Fruit fly (Drosophila melanogaster) whole organism, embryonic: ENCODE measurements around the gene CG9855.
A peak's percentile ranks its signal among the peaks of the same experiment; 100 is the strongest.

ENCODE experiments used
- Bgb ChIP-seq: fragments of 200-800 bp; sonication (Bioruptor generic); IDR thresholded peaks from 2 replicates; pipeline ENCODE4 v1.3.6; 2022; ENCODE audit warnings: missing biosample characterization, missing genetic modification characterization; ENCODE audit not compliant: partially characterized antibody
- Blimp-1 ChIP-seq: fragments of 200-800 bp; sonication (Bioruptor generic); optimal IDR thresholded peaks from 3 replicates; lab custom pipeline; 2018; ENCODE audit warnings: missing biosample characterization, missing genetic modification characterization, mild to moderate bottlenecking, moderate library complexity, missing genetic modification reagents
- C15 ChIP-seq: fragments of 200-800 bp; sonication (Bioruptor generic); IDR thresholded peaks from 3 replicates; pipeline ENCODE4 v1.3.6; 2022; ENCODE audit warnings: missing biosample characterization, missing genetic modification characterization
- CG10209 ChIP-seq: fragments of 200-800 bp; sonication (Bioruptor generic); optimal IDR thresholded peaks from 3 replicates; lab custom pipeline; 2017; ENCODE audit warnings: missing biosample characterization, mild to moderate bottlenecking, missing genetic modification characterization, missing genetic modification reagents
- CG10267 ChIP-seq: fragments of 200-800 bp; sonication (Bioruptor generic); optimal IDR thresholded peaks from 2 replicates; lab custom pipeline; 2018; ENCODE audit warnings: missing biosample characterization, mild to moderate bottlenecking, missing genetic modification characterization, moderate library complexity
- CG10431 ChIP-seq: fragments of 200-800 bp; sonication (Bioruptor generic); optimal IDR thresholded peaks from 3 replicates; lab custom pipeline; 2018; ENCODE audit warnings: missing biosample characterization, mild to moderate bottlenecking, missing genetic modification characterization
- CG12744 ChIP-seq: fragments of 200-800 bp; sonication (Bioruptor generic); optimal IDR thresholded peaks from 2 replicates; lab custom pipeline; 2016; ENCODE audit warnings: missing biosample characterization, missing genetic modification characterization
- CG13775 ChIP-seq: fragments of 200-800 bp; sonication (Bioruptor generic); optimal IDR thresholded peaks from 3 replicates; lab custom pipeline; 2017; ENCODE audit warnings: missing biosample characterization, mild to moderate bottlenecking, missing genetic modification characterization
- CG13894 ChIP-seq: fragments of 200-800 bp; sonication (Bioruptor generic); optimal IDR thresholded peaks from 3 replicates; lab custom pipeline; 2018; ENCODE audit warnings: missing biosample characterization, mild to moderate bottlenecking, missing genetic modification characterization, moderate library complexity
- CG15269 ChIP-seq: fragments of 200-800 bp; sonication (Bioruptor generic); optimal IDR thresholded peaks from 2 replicates; lab custom pipeline; 2018; ENCODE audit warnings: missing biosample characterization, mild to moderate bottlenecking, missing genetic modification characterization, moderate library complexity
- CG15696 ChIP-seq: fragments of 200-800 bp; sonication (Bioruptor generic); optimal IDR thresholded peaks from 2 replicates; lab custom pipeline; 2019; ENCODE audit warnings: missing biosample characterization, mild to moderate bottlenecking, missing genetic modification characterization, moderate library complexity
- CG17186 ChIP-seq: fragments of 200-800 bp; sonication (Bioruptor generic); optimal IDR thresholded peaks from 3 replicates; lab custom pipeline; 2017; ENCODE audit warnings: missing biosample characterization, missing genetic modification reagents, missing genetic modification characterization
- CG17612 ChIP-seq: fragments of 200-800 bp; sonication (Bioruptor generic); IDR thresholded peaks from 2 replicates; pipeline ENCODE4 v1.3.6; 2022; ENCODE audit warnings: missing biosample characterization, missing genetic modification characterization
- CG17912 ChIP-seq: fragments of 200-800 bp; sonication (Bioruptor generic); optimal IDR thresholded peaks from 2 replicates; lab custom pipeline; 2018; ENCODE audit warnings: missing biosample characterization, mild to moderate bottlenecking, missing genetic modification characterization
- CG18476 ChIP-seq: fragments of 200-800 bp; sonication (Bioruptor generic); optimal IDR thresholded peaks from 2 replicates; lab custom pipeline; 2016; ENCODE audit warnings: missing biosample characterization, mild to moderate bottlenecking, missing genetic modification characterization
- CG30403 ChIP-seq: fragments of 200-800 bp; sonication (Bioruptor generic); optimal IDR thresholded peaks from 3 replicates; lab custom pipeline; 2016; ENCODE audit warnings: missing biosample characterization, missing genetic modification characterization
- CG34224 ChIP-seq: fragments of 200-800 bp; sonication (Bioruptor generic); IDR thresholded peaks from 3 replicates; pipeline ENCODE4 v1.3.6; 2022; ENCODE audit warnings: missing biosample characterization, missing genetic modification characterization; ENCODE audit not compliant: partially characterized antibody
- CG5245 ChIP-seq: fragments of 200-800 bp; sonication (Bioruptor generic); optimal IDR thresholded peaks from 3 replicates; lab custom pipeline; 2016; ENCODE audit warnings: missing biosample characterization, missing genetic modification characterization
- CG7745 ChIP-seq: fragments of 200-800 bp; sonication (Bioruptor generic); optimal IDR thresholded peaks from 2 replicates; lab custom pipeline; 2018; ENCODE audit warnings: missing biosample characterization, mild to moderate bottlenecking, missing genetic modification characterization, moderate library complexity
- Dbx ChIP-seq: fragments of 200-800 bp; sonication (Bioruptor generic); IDR thresholded peaks from 3 replicates; pipeline ENCODE4 v1.3.6; 2022; ENCODE audit warnings: missing biosample characterization, missing genetic modification characterization
- HLH4C ChIP-seq: fragments of 200-800 bp; sonication (Bioruptor generic); IDR thresholded peaks from 3 replicates; pipeline ENCODE4 v1.3.6; 2022; ENCODE audit warnings: missing biosample characterization, missing genetic modification characterization; ENCODE audit not compliant: partially characterized antibody
- Hmr ChIP-seq: fragments of 200-800 bp; sonication (Bioruptor generic); optimal IDR thresholded peaks from 3 replicates; lab custom pipeline; 2017; ENCODE audit warnings: mild to moderate bottlenecking, missing biosample characterization, missing genetic modification reagents, missing genetic modification characterization
- Hr3 ChIP-seq: fragments of 200-800 bp; sonication (Bioruptor generic); optimal IDR thresholded peaks from 3 replicates; lab custom pipeline; 2016; ENCODE audit warnings: missing biosample characterization, missing genetic modification characterization
- Hr78 ChIP-seq, 2 experiments: fragments of 200-800 bp in 1 of 2; fragments of >200 bp in 1 of 2; sonication (Bioruptor generic) in 1 of 2; optimal IDR thresholded peaks; 2 replicates each; lab custom pipeline; 2017 to 2019; ENCODE audit warnings: missing biosample characterization in 2 of 2, missing genetic modification characterization in 2 of 2, mild to moderate bottlenecking in 1 of 2, moderate library complexity in 1 of 2
- NfI ChIP-seq: fragments of 200-800 bp; sonication (Bioruptor generic); optimal IDR thresholded peaks from 3 replicates; lab custom pipeline; 2018; ENCODE audit warnings: missing biosample characterization, mild to moderate bottlenecking, missing genetic modification characterization, moderate library complexity
- ash1 ChIP-seq: fragments of 200-800 bp; sonication (Bioruptor generic); optimal IDR thresholded peaks from 2 replicates; lab custom pipeline; 2018; ENCODE audit warnings: missing biosample characterization, mild to moderate bottlenecking, missing genetic modification characterization
- ato ChIP-seq: fragments of 200-800 bp; sonication (Bioruptor generic); IDR thresholded peaks from 2 replicates; pipeline ENCODE4 v1.3.6; 2022; ENCODE audit warnings: missing biosample characterization, missing genetic modification characterization; ENCODE audit not compliant: partially characterized antibody
- bcd ChIP-seq: fragments of 200-800 bp; sonication (Bioruptor generic); optimal IDR thresholded peaks from 2 replicates; lab custom pipeline; 2017; ENCODE audit warnings: missing biosample characterization, mild to moderate bottlenecking, missing genetic modification characterization
- cas ChIP-seq: fragments of 200-800 bp; sonication (Bioruptor generic); IDR thresholded peaks from 2 replicates; pipeline ENCODE4 v1.3.6; 2022; ENCODE audit warnings: missing biosample characterization, missing genetic modification characterization
- cato ChIP-seq: fragments of 200-800 bp; sonication (Bioruptor generic); optimal IDR thresholded peaks from 2 replicates; lab custom pipeline; 2016; ENCODE audit warnings: missing biosample characterization, missing genetic modification characterization, borderline replicate concordance
- caup ChIP-seq: fragments of 200-800 bp; sonication (Bioruptor generic); optimal IDR thresholded peaks from 3 replicates; lab custom pipeline; 2017; ENCODE audit warnings: missing biosample characterization, mild to moderate bottlenecking, missing genetic modification characterization, moderate library complexity; ENCODE audit not compliant: severe bottlenecking
- crc ChIP-seq: fragments of 200-800 bp; sonication (Bioruptor generic); optimal IDR thresholded peaks from 2 replicates; lab custom pipeline; 2016; ENCODE audit warnings: missing biosample characterization, missing genetic modification characterization
- crp ChIP-seq, 2 experiments: fragments of 200-800 bp; sonication (Bioruptor generic); optimal IDR thresholded peaks; 2 replicates in 1 of 2; 3 replicates in 1 of 2; lab custom pipeline; 2017; ENCODE audit warnings: missing biosample characterization in 2 of 2, missing genetic modification characterization in 2 of 2, mild to moderate bottlenecking in 1 of 2, moderate library complexity in 1 of 2
- da ChIP-seq: fragments of 200-800 bp; sonication (Bioruptor generic); optimal IDR thresholded peaks from 2 replicates; lab custom pipeline; 2016; ENCODE audit warnings: missing biosample characterization, missing genetic modification characterization
- exex ChIP-seq: fragments of 200-800 bp; sonication (Bioruptor generic); optimal IDR thresholded peaks from 4 replicates; lab custom pipeline; 2018; ENCODE audit warnings: missing biosample characterization, mild to moderate bottlenecking, missing genetic modification characterization, moderate library complexity
- jing ChIP-seq: fragments of 200-800 bp; sonication (Bioruptor generic); optimal IDR thresholded peaks from 2 replicates; lab custom pipeline; 2018; ENCODE audit warnings: missing biosample characterization, mild to moderate bottlenecking, missing genetic modification characterization
- lbe ChIP-seq: fragments of 200-800 bp; sonication (Bioruptor generic); optimal IDR thresholded peaks from 2 replicates; lab custom pipeline; 2016; ENCODE audit warnings: missing biosample characterization, mild to moderate bottlenecking, missing genetic modification characterization
- mirr ChIP-seq: fragments of 200-800 bp; sonication (Bioruptor generic); optimal IDR thresholded peaks from 3 replicates; lab custom pipeline; 2018; ENCODE audit warnings: missing biosample characterization, mild to moderate bottlenecking, missing genetic modification characterization
- nerfin-1 ChIP-seq: fragments of 200-800 bp; sonication (Bioruptor generic); optimal IDR thresholded peaks from 3 replicates; lab custom pipeline; 2019; ENCODE audit warnings: missing biosample characterization, mild to moderate bottlenecking, missing genetic modification characterization, moderate library complexity
- nerfin-2 ChIP-seq: fragments of 200-800 bp; sonication (Bioruptor generic); IDR thresholded peaks from 2 replicates; pipeline ENCODE4 v1.3.6; 2022; ENCODE audit warnings: missing biosample characterization, missing genetic modification characterization; ENCODE audit not compliant: partially characterized antibody
- nom ChIP-seq: fragments of 200-800 bp; sonication (Bioruptor generic); optimal IDR thresholded peaks from 2 replicates; lab custom pipeline; 2017; ENCODE audit warnings: missing biosample characterization, missing genetic modification characterization, mild to moderate bottlenecking, moderate library complexity, missing genetic modification reagents
- sens-2 ChIP-seq: fragments of 200-800 bp; sonication (Bioruptor generic); IDR thresholded peaks from 2 replicates; pipeline ENCODE4 v1.3.6; 2022; ENCODE audit warnings: missing biosample characterization, missing genetic modification characterization
- sob ChIP-seq: fragments of 200-800 bp; sonication (Bioruptor generic); IDR thresholded peaks from 2 replicates; pipeline ENCODE4 v1.3.6; 2022; ENCODE audit warnings: missing biosample characterization, missing genetic modification characterization
- stwl ChIP-seq: fragments of 200-800 bp; sonication (Bioruptor generic); optimal IDR thresholded peaks from 3 replicates; lab custom pipeline; 2018; ENCODE audit warnings: missing biosample characterization, mild to moderate bottlenecking, missing genetic modification characterization, moderate library complexity
- sug ChIP-seq: fragments of 200-800 bp; optimal IDR thresholded peaks from 2 replicates; lab custom pipeline; 2019; ENCODE audit warnings: missing biosample characterization, mild to moderate bottlenecking, missing genetic modification characterization, moderate library complexity
- trem ChIP-seq: fragments of 200-800 bp; optimal IDR thresholded peaks from 3 replicates; lab custom pipeline; 2019; ENCODE audit warnings: missing biosample characterization, mild to moderate bottlenecking, missing genetic modification characterization, moderate library complexity
- trh ChIP-seq: fragments of 200-800 bp; sonication (Bioruptor generic); optimal IDR thresholded peaks from 2 replicates; lab custom pipeline; 2016; ENCODE audit warnings: missing biosample characterization, missing genetic modification characterization
- unc-4 ChIP-seq: fragments of 200-800 bp; sonication (Bioruptor generic); IDR thresholded peaks from 2 replicates; pipeline ENCODE4 v1.3.6; 2022; ENCODE audit warnings: missing biosample characterization, missing genetic modification characterization; ENCODE audit not compliant: partially characterized antibody
- wdn ChIP-seq: fragments of 200-800 bp; sonication (Bioruptor generic); IDR thresholded peaks from 2 replicates; pipeline ENCODE4 v1.3.6; 2022; ENCODE audit warnings: missing biosample characterization, missing genetic modification characterization

CG9855 gene

dm6 chr3R:4390133-4390532 lies 7.5 kb downstream of the CG9855 start, which contains the start of gene CG14646 (continued):
- TF ChIP-seq crc (no peak), CG7745 (tag; lab: Kevin White, UChicago) (no peak), crp (GFP tag; optimal IDR thresholded peaks at IDR 0.05; lab: Kevin White, UChicago) (no peak), mirr (GFP tag; lab: Kevin White, UChicago) (no peak), lbe (GFP tag; lab: Kevin White, UChicago) (no peak), caup (GFP tag; lab: Kevin White, UChicago) (no peak), CG17186 (GFP tag; lab: Kevin White, UChicago) (no peak), da (no peak), trem (tag; lab: Kevin White, UChicago) (no peak), CG34224 (GFP tag; lab: Robert Waterston, UW) (peak; percentile 92), nerfin-2 (GFP tag; lab: Robert Waterston, UW) (peak; percentile 70), CG13775 (GFP tag; lab: Kevin White, UChicago) (no peak), unc-4 (GFP tag; lab: Robert Waterston, UW) (peak; percentile 94), sens-2 (GFP tag; lab: Robert Waterston, UW) (no peak), CG12744 (GFP tag; lab: Kevin White, UChicago) (no peak), ash1 (GFP tag; lab: Kevin White, UChicago) (no peak), ato (GFP tag; lab: Robert Waterston, UW) (peak; percentile 83), Dbx (GFP tag; lab: Robert Waterston, UW) (no peak), HLH4C (GFP tag; lab: Robert Waterston, UW) (peak; percentile 83), sob (no peak), Hr78 (GFP tag; optimal IDR thresholded peaks at IDR 0.05; lab: Kevin White, UChicago) (no peak), CG5245 (GFP tag; lab: Kevin White, UChicago) (no peak), CG15269 (tag; lab: Kevin White, UChicago) (no peak), stwl (tag; lab: Kevin White, UChicago) (peak; percentile 13), Bgb (GFP tag; lab: Robert Waterston, UW) (peak; percentile 89), wdn (no peak), Hr3 (GFP tag; lab: Kevin White, UChicago) (no peak), cato (GFP tag; lab: Kevin White, UChicago) (no peak), CG18476 (GFP tag; lab: Kevin White, UChicago) (no peak), trh (GFP tag; lab: Kevin White, UChicago) (no peak), CG17912 (no peak), CG15696 (no peak), CG30403 (no peak), Blimp-1 (GFP tag; lab: Kevin White, UChicago) (no peak), CG10431 (GFP tag; lab: Kevin White, UChicago) (no peak), C15 (GFP tag; lab: Robert Waterston, UW) (no peak), NfI (GFP tag; lab: Kevin White, UChicago) (no peak), Hmr (GFP tag; lab: Kevin White, UChicago) (no peak), CG13894 (tag; lab: Kevin White, UChicago) (no peak), CG10267 (tag; lab: Kevin White, UChicago) (peak; percentile 20), nerfin-1 (tag; lab: Kevin White, UChicago) (no peak), nom (GFP tag; lab: Kevin White, UChicago) (no peak), exex (tag; lab: Kevin White, UChicago) (no peak), CG10209 (GFP tag; lab: Kevin White, UChicago) (no peak), bcd (GFP tag; lab: Kevin White, UChicago) (no peak), cas (GFP tag; lab: Robert Waterston, UW) (no peak), jing (GFP tag; lab: Kevin White, UChicago) (no peak), sug (no peak), CG17612 (GFP tag; lab: Robert Waterston, UW) (no peak)
